Worm (Caenorhabditis elegans): ENCODE results near the gene Y47D7A.12.

DNA sequence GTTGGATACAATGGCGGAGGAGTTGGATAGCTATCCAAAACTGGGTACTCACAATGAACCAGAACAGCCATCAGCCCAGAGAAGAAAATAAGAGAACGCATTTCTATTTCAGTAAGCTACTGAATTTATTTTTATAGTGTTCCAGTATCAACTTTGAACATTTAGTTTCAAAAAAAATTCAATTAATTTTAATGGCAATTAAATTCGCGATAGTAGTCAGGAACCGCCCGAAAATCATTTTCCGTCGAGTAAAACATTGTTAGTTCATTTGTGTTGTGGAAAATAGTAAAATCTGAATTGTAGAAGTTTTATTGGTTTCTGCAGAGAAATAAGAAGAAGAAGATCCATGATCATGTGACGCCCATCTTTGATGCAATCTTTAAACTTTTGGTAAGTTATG, 11.4 kb downstream of the Y47D7A.12 start, which contains the start of gene Y47D7A.6:
- TF ChIP-seq pes-1 (GFP tag; IDR thresholded peaks at IDR 0.05) (no peak), scrt-1 (GFP tag; IDR thresholded peaks at IDR 0.05) (no peak), tbx-11 (GFP tag; IDR thresholded peaks at IDR 0.05) (no peak), ama-1 (optimal IDR thresholded peaks at IDR 0.05) (no peak), aly-1 (tag; optimal IDR thresholded peaks at IDR 0.05) (no peak), ceh-13 (GFP tag; optimal IDR thresholded peaks at IDR 0.05) (no peak), ceh-36 (tag; optimal IDR thresholded peaks at IDR 0.05) (no peak), F13C5.2 (tag; optimal IDR thresholded peaks at IDR 0.05) (no peak), tbx-37 (GFP tag; conservative IDR thresholded peaks at IDR 0.05) (no peak), hmbx-1 (tag; optimal IDR thresholded peaks at IDR 0.05) (no peak), flt-1 (GFP tag; IDR thresholded peaks at IDR 0.05) (no peak), sea-1 (GFP tag; conservative IDR thresholded peaks at IDR 0.05) (no peak)
